Worm (Caenorhabditis elegans): Measurements from ENCODE around the gene rmd-2.

DNA sequence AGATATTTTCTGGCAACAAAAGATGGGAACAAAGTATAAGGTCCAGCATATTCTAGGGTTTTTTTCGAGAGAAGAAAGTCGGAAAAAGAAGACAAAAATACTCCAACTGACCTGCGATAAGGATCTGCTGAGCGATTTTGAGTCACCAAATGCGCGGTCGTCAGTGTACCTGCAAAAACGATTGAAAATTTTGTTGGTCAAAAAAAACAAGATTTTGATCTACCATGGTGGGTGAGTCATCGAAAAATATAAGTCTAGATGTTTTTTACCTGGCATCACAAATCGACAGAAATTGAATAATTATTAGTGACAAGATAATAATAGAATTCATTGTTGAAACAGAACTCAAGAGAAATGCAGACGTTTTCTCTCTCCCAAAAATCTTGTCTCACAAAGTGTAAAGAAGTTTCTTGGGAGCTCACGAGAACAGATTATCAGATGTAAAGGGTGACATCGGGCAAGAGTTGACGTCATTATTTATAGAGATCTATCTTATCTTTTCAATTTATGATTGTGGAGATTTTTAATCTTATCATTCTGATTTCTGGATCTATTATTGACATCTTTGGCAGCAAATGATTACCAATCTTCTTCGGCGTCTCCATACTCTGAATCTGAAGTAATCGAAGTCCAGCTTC, 731 bp downstream of the rmd-2 start:
- no peak for TF ChIP-seq K09A11.1 (tag; optimal IDR thresholded peaks at IDR 0.05; ENCODE audit: insufficient read depth)
- no peak for TF ChIP-seq ets-4 (tag; optimal IDR thresholded peaks at IDR 0.05)
